Fruit fly (Drosophila melanogaster) whole organism, embryonic: ENCODE data around the gene Sf3b2.

ENCODE experiments used
- Ada2b ChIP-seq: fragments of 200-800 bp; sonication (Bioruptor generic); IDR thresholded peaks from 2 replicates; pipeline ENCODE4 v1.3.6; 2022; ENCODE audit warnings: missing biosample characterization, missing genetic modification characterization
- Adf1 ChIP-seq: fragments of 200-800 bp; sonication (Bioruptor generic); IDR thresholded peaks from 2 replicates; pipeline ENCODE4 v1.3.6; 2022; ENCODE audit warnings: missing biosample characterization, missing genetic modification characterization
- Antp ChIP-seq: fragments of 200-800 bp; sonication (Bioruptor generic); optimal IDR thresholded peaks from 3 replicates; lab custom pipeline; 2016; ENCODE audit warnings: missing biosample characterization, missing genetic modification characterization
- BEAF-32 ChIP-seq: fragments of 200-800 bp; sonication (Bioruptor generic); optimal IDR thresholded peaks from 3 replicates; lab custom pipeline; 2017; ENCODE audit warnings: missing biosample characterization, missing genetic modification characterization, mild to moderate bottlenecking, moderate library complexity, missing genetic modification reagents
- CG10209 ChIP-seq: fragments of 200-800 bp; sonication (Bioruptor generic); optimal IDR thresholded peaks from 3 replicates; lab custom pipeline; 2017; ENCODE audit warnings: missing biosample characterization, mild to moderate bottlenecking, missing genetic modification characterization, missing genetic modification reagents
- CG14710 ChIP-seq: fragments of 200-800 bp; sonication (Bioruptor generic); optimal IDR thresholded peaks from 3 replicates; lab custom pipeline; 2019; ENCODE audit warnings: missing biosample characterization, mild to moderate bottlenecking, missing genetic modification characterization, moderate library complexity
- CG15601 ChIP-seq: fragments of 200-800 bp; sonication (Bioruptor generic); optimal IDR thresholded peaks from 3 replicates; lab custom pipeline; 2019; ENCODE audit warnings: missing biosample characterization, mild to moderate bottlenecking, missing genetic modification characterization, moderate library complexity
- CG16863 ChIP-seq: fragments of 200-800 bp; sonication (Bioruptor generic); optimal IDR thresholded peaks from 3 replicates; lab custom pipeline; 2016; ENCODE audit warnings: missing biosample characterization, missing genetic modification characterization
- CG17361 ChIP-seq: fragments of 200-800 bp; sonication (Bioruptor generic); IDR thresholded peaks from 3 replicates; pipeline ENCODE4 v1.3.6; 2022; ENCODE audit warnings: missing biosample characterization, missing genetic modification characterization
- CG18599 ChIP-seq: fragments of 200-800 bp; sonication (Bioruptor generic); optimal IDR thresholded peaks from 3 replicates; lab custom pipeline; 2017; ENCODE audit warnings: missing biosample characterization, missing genetic modification characterization, mild to moderate bottlenecking, moderate library complexity, missing genetic modification reagents
- CG33557 ChIP-seq: fragments of 200-800 bp; sonication (Bioruptor generic); optimal IDR thresholded peaks from 2 replicates; lab custom pipeline; 2019; ENCODE audit warnings: missing biosample characterization, mild to moderate bottlenecking, missing genetic modification characterization, moderate library complexity
- CG4730 ChIP-seq: fragments of 200-800 bp; sonication (Bioruptor generic); IDR thresholded peaks from 2 replicates; pipeline ENCODE4 v1.3.6; 2022; ENCODE audit warnings: missing biosample characterization, missing genetic modification characterization
- CG6854 ChIP-seq: fragments of 200-800 bp; sonication (Bioruptor generic); optimal IDR thresholded peaks from 3 replicates; lab custom pipeline; 2017; ENCODE audit warnings: missing biosample characterization, mild to moderate bottlenecking, missing genetic modification characterization
- CG7987 ChIP-seq: fragments of 200-800 bp; sonication (Bioruptor generic); optimal IDR thresholded peaks from 2 replicates; lab custom pipeline; 2018; ENCODE audit warnings: missing biosample characterization, mild to moderate bottlenecking, missing genetic modification characterization, moderate library complexity
- CG8089 ChIP-seq: fragments of 200-800 bp; sonication (Bioruptor generic); optimal IDR thresholded peaks from 3 replicates; lab custom pipeline; 2016; ENCODE audit warnings: missing biosample characterization, missing genetic modification characterization
- CG8765 ChIP-seq: fragments of 200-800 bp; sonication (Bioruptor generic); IDR thresholded peaks from 2 replicates; pipeline ENCODE4 v1.3.6; 2022; ENCODE audit warnings: missing biosample characterization, missing genetic modification characterization
- Chrac-16 ChIP-seq: fragments of 200-800 bp; sonication (Bioruptor generic); optimal IDR thresholded peaks from 3 replicates; lab custom pipeline; 2016; ENCODE audit warnings: missing biosample characterization, missing genetic modification characterization
- D19A ChIP-seq: fragments of 200-800 bp; optimal IDR thresholded peaks from 3 replicates; lab custom pipeline; 2019; ENCODE audit warnings: missing biosample characterization, mild to moderate bottlenecking, missing genetic modification characterization, moderate library complexity
- Deaf1 ChIP-seq: fragments of 200-800 bp; optimal IDR thresholded peaks from 3 replicates; lab custom pipeline; 2019; ENCODE audit warnings: missing biosample characterization, mild to moderate bottlenecking, missing genetic modification characterization, moderate library complexity
- Dref ChIP-seq: fragments of 200-800 bp; sonication (Bioruptor generic); IDR thresholded peaks from 2 replicates; pipeline ENCODE4 v1.3.6; 2022; ENCODE audit warnings: missing biosample characterization, missing genetic modification characterization
- Hand ChIP-seq: fragments of 200-800 bp; sonication (Bioruptor generic); optimal IDR thresholded peaks from 2 replicates; lab custom pipeline; 2017; ENCODE audit warnings: mild to moderate bottlenecking, missing biosample characterization, missing genetic modification reagents, missing genetic modification characterization
- Hr3 ChIP-seq: fragments of 200-800 bp; sonication (Bioruptor generic); optimal IDR thresholded peaks from 3 replicates; lab custom pipeline; 2016; ENCODE audit warnings: missing biosample characterization, missing genetic modification characterization
- MBD-R2 ChIP-seq: fragments of 200-800 bp; sonication (Bioruptor generic); IDR thresholded peaks from 2 replicates; pipeline ENCODE4 v1.3.6; 2022; ENCODE audit warnings: missing biosample characterization, missing genetic modification characterization
- MTF-1 ChIP-seq: fragments of 200-800 bp; sonication (Bioruptor generic); optimal IDR thresholded peaks from 2 replicates; lab custom pipeline; 2018; ENCODE audit warnings: missing biosample characterization, mild to moderate bottlenecking, missing genetic modification characterization, borderline replicate concordance
- Max ChIP-seq: fragments of 200-800 bp; sonication (Bioruptor generic); optimal IDR thresholded peaks from 2 replicates; lab custom pipeline; 2016; ENCODE audit warnings: missing biosample characterization, mild to moderate bottlenecking, missing genetic modification characterization
- Sry-β ChIP-seq: fragments of 200-800 bp; sonication (Bioruptor generic); optimal IDR thresholded peaks from 2 replicates; lab custom pipeline; 2018; ENCODE audit warnings: missing biosample characterization, mild to moderate bottlenecking, missing genetic modification characterization, moderate library complexity
- Usf ChIP-seq: fragments of 200-800 bp; sonication (Bioruptor generic); optimal IDR thresholded peaks from 2 replicates; lab custom pipeline; 2017; ENCODE audit warnings: missing genotype, missing biosample characterization, missing genetic modification characterization
- bbx ChIP-seq: fragments of 200-800 bp; sonication (Bioruptor generic); IDR thresholded peaks from 2 replicates; pipeline ENCODE4 v1.3.6; 2022; ENCODE audit warnings: missing biosample characterization, missing genetic modification characterization; ENCODE audit not compliant: partially characterized antibody
- bcd ChIP-seq: fragments of 200-800 bp; sonication (Bioruptor generic); optimal IDR thresholded peaks from 2 replicates; lab custom pipeline; 2017; ENCODE audit warnings: missing biosample characterization, mild to moderate bottlenecking, missing genetic modification characterization
- bowl ChIP-seq: fragments of 200-800 bp; sonication (Bioruptor generic); IDR thresholded peaks from 2 replicates; pipeline ENCODE4 v1.3.6; 2022; ENCODE audit warnings: missing biosample characterization, missing genetic modification characterization
- crol ChIP-seq: fragments of 200-800 bp; sonication (Bioruptor generic); IDR thresholded peaks from 2 replicates; pipeline ENCODE4 v1.3.6; 2022; ENCODE audit warnings: missing biosample characterization, missing genetic modification characterization
- danr ChIP-seq: fragments of 200-800 bp; sonication (Bioruptor generic); IDR thresholded peaks from 2 replicates; pipeline ENCODE4 v1.3.6; 2022; ENCODE audit warnings: missing biosample characterization, missing genetic modification characterization
- exex ChIP-seq: fragments of 200-800 bp; sonication (Bioruptor generic); optimal IDR thresholded peaks from 4 replicates; lab custom pipeline; 2018; ENCODE audit warnings: missing biosample characterization, mild to moderate bottlenecking, missing genetic modification characterization, moderate library complexity
- gfzf ChIP-seq: fragments of 200-800 bp; sonication (Bioruptor generic); optimal IDR thresholded peaks from 2 replicates; lab custom pipeline; 2016; ENCODE audit warnings: missing biosample characterization, mild to moderate bottlenecking, missing genetic modification characterization, moderate library complexity
- grn ChIP-seq: fragments of 200-800 bp; sonication (Bioruptor generic); optimal IDR thresholded peaks from 3 replicates; lab custom pipeline; 2017; ENCODE audit warnings: missing biosample characterization, missing genetic modification characterization
- hb ChIP-seq: fragments of 200-800 bp; sonication (Bioruptor generic); IDR thresholded peaks from 3 replicates; pipeline ENCODE4 v1.3.6; 2022; ENCODE audit warnings: missing biosample characterization, missing genetic modification characterization; ENCODE audit not compliant: partially characterized antibody
- ind ChIP-seq: fragments of 200-800 bp; sonication (Bioruptor generic); optimal IDR thresholded peaks from 3 replicates; lab custom pipeline; 2016; ENCODE audit warnings: missing biosample characterization, missing genetic modification characterization
- lov ChIP-seq, 2 experiments: fragments of 200-800 bp in 1 of 2; fragments of >200 bp in 1 of 2; sonication (Bioruptor generic) in 1 of 2; IDR thresholded peaks in 1 of 2; optimal IDR thresholded peaks in 1 of 2; 2 replicates in 1 of 2; 3 replicates in 1 of 2; pipeline versions ENCODE4 v1.3.6 to Lab custom; 2017 to 2022; ENCODE audit warnings: missing biosample characterization in 1 of 2, missing genetic modification characterization in 1 of 2
- maf-S ChIP-seq: fragments of 200-800 bp; sonication (Bioruptor generic); optimal IDR thresholded peaks from 2 replicates; lab custom pipeline; 2016; ENCODE audit warnings: missing biosample characterization, missing genetic modification characterization
- nmo ChIP-seq: fragments of 200-800 bp; sonication (Bioruptor generic); optimal IDR thresholded peaks from 2 replicates; lab custom pipeline; 2018; ENCODE audit warnings: missing biosample characterization, mild to moderate bottlenecking, missing genetic modification characterization, moderate library complexity
- odd ChIP-seq: fragments of 200-800 bp; sonication (Bioruptor generic); optimal IDR thresholded peaks from 2 replicates; lab custom pipeline; 2017; ENCODE audit warnings: missing biosample characterization, mild to moderate bottlenecking, missing genetic modification characterization
- onecut ChIP-seq: fragments of 200-800 bp; sonication (Bioruptor generic); IDR thresholded peaks from 2 replicates; pipeline ENCODE4 v1.3.6; 2022; ENCODE audit warnings: missing biosample characterization, missing genetic modification characterization
- org-1 ChIP-seq: fragments of 200-800 bp; sonication (Bioruptor generic); optimal IDR thresholded peaks from 2 replicates; lab custom pipeline; 2017; ENCODE audit warnings: missing biosample characterization, missing genetic modification characterization
- ro ChIP-seq: fragments of 200-800 bp; sonication (Bioruptor generic); IDR thresholded peaks from 2 replicates; pipeline ENCODE4 v1.3.6; 2022; ENCODE audit warnings: missing biosample characterization, missing genetic modification characterization
- row ChIP-seq: fragments of 200-800 bp; sonication (Bioruptor generic); IDR thresholded peaks from 3 replicates; pipeline ENCODE4 v1.3.6; 2022; ENCODE audit warnings: missing biosample characterization, missing genetic modification characterization
- slou ChIP-seq: fragments of 200-800 bp; sonication (Bioruptor generic); optimal IDR thresholded peaks from 3 replicates; lab custom pipeline; 2016; ENCODE audit warnings: missing biosample characterization, missing genetic modification characterization
- sug ChIP-seq: fragments of 200-800 bp; optimal IDR thresholded peaks from 2 replicates; lab custom pipeline; 2019; ENCODE audit warnings: missing biosample characterization, mild to moderate bottlenecking, missing genetic modification characterization, moderate library complexity
- tin ChIP-seq: fragments of 200-800 bp; sonication (Bioruptor generic); optimal IDR thresholded peaks from 3 replicates; lab custom pipeline; 2016; ENCODE audit warnings: missing biosample characterization, missing genetic modification characterization
- trem ChIP-seq: fragments of 200-800 bp; optimal IDR thresholded peaks from 3 replicates; lab custom pipeline; 2019; ENCODE audit warnings: missing biosample characterization, mild to moderate bottlenecking, missing genetic modification characterization, moderate library complexity

Sf3b2 gene

DNA sequence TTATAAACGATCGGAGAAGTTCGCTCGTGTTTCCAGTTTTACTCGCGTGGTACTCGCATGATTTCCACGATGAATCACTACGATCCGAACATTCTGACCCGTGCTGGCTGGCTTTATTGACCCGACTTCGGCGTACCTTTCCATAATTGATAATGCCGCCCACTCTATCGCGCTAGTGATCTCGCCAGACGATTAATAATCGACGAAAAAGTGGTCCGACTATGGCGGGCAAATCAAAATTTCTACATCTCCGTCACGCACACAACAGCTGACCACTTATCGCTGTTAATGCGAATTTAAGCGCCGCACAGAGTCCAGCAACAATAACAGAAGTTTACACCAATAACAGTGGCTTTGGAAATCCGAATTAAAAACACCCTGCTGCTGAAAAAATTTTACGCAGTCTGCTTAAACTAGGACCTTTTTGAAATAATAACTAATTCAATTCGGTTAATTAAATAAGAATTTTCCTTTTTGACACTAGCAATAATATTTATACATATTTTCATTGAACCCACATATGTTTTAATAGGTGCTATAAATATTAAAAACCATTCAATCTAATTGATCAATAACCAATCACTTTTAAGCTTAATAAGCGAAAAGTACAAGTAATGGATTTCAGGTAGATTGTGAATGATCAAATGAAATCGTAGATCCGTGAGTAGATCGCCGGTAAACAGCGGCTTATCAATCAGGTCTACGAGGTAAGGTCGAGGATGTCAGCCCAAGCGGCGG is 26.9 kb upstream of the Sf3b2 start:
- TF ChIP-seq bowl (GFP tag; lab: Robert Waterston, UW) (no peak), bbx (GFP tag; lab: Robert Waterston, UW) (peak; percentile 18; the same call in 1 of the 2 replicates), trem (tag; lab: Kevin White, UChicago) (no peak), CG6854 (GFP tag; lab: Kevin White, UChicago) (no peak), crol (GFP tag; lab: Robert Waterston, UW) (no peak), ind (GFP tag; lab: Kevin White, UChicago) (peak; percentile 52), MTF-1 (GFP tag; lab: Kevin White, UChicago) (no peak), CG14710 (peak; percentile 15), tin (GFP tag; lab: Kevin White, UChicago) (peak; percentile 31), Chrac-16 (GFP tag; lab: Kevin White, UChicago) (peak; percentile 5), row (GFP tag; lab: Robert Waterston, UW) (peak; percentile 75), Ada2b (GFP tag; lab: Robert Waterston, UW) (no peak), Deaf1 (tag; lab: Kevin White, UChicago) (peak; percentile 41), Antp (GFP tag; lab: Kevin White, UChicago) (peak; percentile 29), Hand (no peak), nmo (peak; percentile 56), CG4730 (GFP tag; lab: Robert Waterston, UW) (no peak), gfzf (GFP tag; lab: Kevin White, UChicago) (peak; percentile 46), MBD-R2 (GFP tag; lab: Robert Waterston, UW) (no peak; the same call in 1 of the 2 replicates), CG10209 (peak; percentile 41), Adf1 (GFP tag; lab: Robert Waterston, UW) (no peak), CG15601 (tag; lab: Kevin White, UChicago) (no peak), D19A (tag; lab: Kevin White, UChicago) (peak; percentile 94), danr (no peak), Dref (peak; percentile 53), Usf (GFP tag; lab: Kevin White, UChicago) (peak; percentile 53), maf-S (peak; percentile 28), CG7987 (GFP tag; lab: Kevin White, UChicago) (peak; percentile 91), hb (GFP tag; lab: Robert Waterston, UW) (no peak), CG33557 (GFP tag; lab: Kevin White, UChicago) (no peak), CG18599 (peak; percentile 62), org-1 (peak; percentile 31), CG8765 (GFP tag; lab: Robert Waterston, UW) (no peak), lov (optimal IDR thresholded peaks at IDR 0.05; lab: Kevin White, UChicago) (no peak), lov (GFP tag; IDR thresholded peaks at IDR 0.05; lab: Robert Waterston, UW) (no peak), Sry-β (GFP tag; lab: Kevin White, UChicago) (no peak), slou (peak; percentile 13), grn (peak; percentile 70), sug (peak; percentile 64), bcd (GFP tag; lab: Kevin White, UChicago) (peak; percentile 51), CG17361 (GFP tag; lab: Robert Waterston, UW) (peak; percentile 84), odd (GFP tag; lab: Kevin White, UChicago) (no peak), Max (GFP tag; lab: Kevin White, UChicago) (peak; percentile 14), exex (peak; percentile 96), CG16863 (GFP tag; lab: Kevin White, UChicago) (peak; percentile 60), CG8089 (GFP tag; lab: Kevin White, UChicago) (no peak), ro (GFP tag; lab: Robert Waterston, UW) (0 out of 2 replicates have a peak, but pooled peaks have one; percentile 19), onecut (GFP tag; lab: Robert Waterston, UW) (no peak), Hr3 (peak; percentile 54), BEAF-32 (GFP tag; lab: Kevin White, UChicago) (peak; percentile 50)
